Worm (Caenorhabditis elegans) whole organism, L1 larva: ENCODE results near the gene zipt-16.
"Not testable (repeated sequence)": the region's sequence is repeated elsewhere in the genome, so short reads cannot be mapped to it uniquely, and the experiment has no call there.

Experiments
- F16B12.6 ChIP-seq: fragments of 150-350 bp; optimal IDR thresholded peaks from 2 replicates; lab custom pipeline; 2014; ENCODE audit warnings: missing biosample characterization, missing genetic modification characterization
- aly-2 ChIP-seq: fragments of 150-350 bp; optimal IDR thresholded peaks from 2 replicates; lab custom pipeline; 2014; ENCODE audit warnings: missing biosample characterization, missing genetic modification characterization
- ama-1 ChIP-seq: fragments of 150-350 bp; optimal IDR thresholded peaks from 2 replicates; lab custom pipeline; 2014
- ceh-63 ChIP-seq: fragments of 200-800 bp; sonication (Bioruptor generic); optimal IDR thresholded peaks from 2 replicates; lab custom pipeline; 2018; ENCODE audit warnings: mild to moderate bottlenecking, missing genetic modification characterization, missing compliant biosample characterization
- fos-1 ChIP-seq: fragments of 150-350 bp; optimal IDR thresholded peaks from 2 replicates; lab custom pipeline; 2014; ENCODE audit warnings: missing biosample characterization, missing genetic modification characterization
- lin-13 ChIP-seq: fragments of 150-350 bp; optimal IDR thresholded peaks from 2 replicates; lab custom pipeline; 2014; ENCODE audit warnings: missing biosample characterization, missing genetic modification reagents, missing genetic modification characterization
- lin-15B ChIP-seq: fragments of 150-350 bp; sonication (generic microtip); optimal IDR thresholded peaks from 3 replicates; lab custom pipeline; 2014; ENCODE audit warnings: missing biosample characterization, missing genetic modification characterization
- lsy-2 ChIP-seq, 2 experiments: fragments of 150-350 bp; optimal IDR thresholded peaks; 2 replicates each; lab custom pipeline; 2014; ENCODE audit warnings: missing biosample characterization in 2 of 2, missing genetic modification characterization in 2 of 2
- mdl-1 ChIP-seq, 2 experiments: fragments of 150-350 bp; optimal IDR thresholded peaks; 2 replicates each; lab custom pipeline; 2014 to 2017; ENCODE audit warnings: missing biosample characterization in 2 of 2, missing genetic modification characterization in 2 of 2, inconsistent platforms in 1 of 2
- nhr-71 ChIP-seq: sonication (generic microtip); optimal IDR thresholded peaks from 2 replicates; lab custom pipeline; 2016; ENCODE audit warnings: mild to moderate bottlenecking, missing genetic modification characterization, moderate library complexity, missing compliant biosample characterization
- snpc-4 ChIP-seq: fragments of 150-350 bp; optimal IDR thresholded peaks from 2 replicates; lab custom pipeline; 2014; ENCODE audit warnings: missing biosample characterization, missing genetic modification characterization
- sox-4 ChIP-seq: sonication (generic microtip); optimal IDR thresholded peaks from 2 replicates; lab custom pipeline; 2016; ENCODE audit warnings: missing genetic modification characterization, missing compliant biosample characterization
- zag-1 ChIP-seq: fragments of 150-350 bp; optimal IDR thresholded peaks from 2 replicates; lab custom pipeline; 2014; ENCODE audit warnings: missing biosample characterization, missing genetic modification characterization
- ztf-11 ChIP-seq, 2 experiments: sonication (generic microtip); optimal IDR thresholded peaks; 2 replicates each; lab custom pipeline; 2016 to 2017; ENCODE audit warnings: missing genetic modification characterization in 2 of 2, missing biosample characterization in 1 of 2, missing compliant biosample characterization in 1 of 2

- not testable (repeated sequence) for TF ChIP-seq aly-2 (tag; lab: Kevin White, UChicago); snpc-4 (tag; lab: Kevin White, UChicago); ceh-63; ztf-11 (tag; optimal IDR thresholded peaks at IDR 0.05; lab: Kevin White, UChicago); lsy-2 (tag; optimal IDR thresholded peaks at IDR 0.05; lab: Kevin White, UChicago); sox-4 (tag; lab: Kevin White, UChicago); mdl-1 (tag; optimal IDR thresholded peaks at IDR 0.05; lab: Kevin White, UChicago); nhr-71 (tag; lab: Kevin White, UChicago); lin-13 (GFP tag; lab: Kevin White, UChicago); ama-1; zag-1; lin-15B; F16B12.6; fos-1 (tag; lab: Kevin White, UChicago)
These were observed 12.8 kb downstream of the zipt-16 start, which contains the start of gene T11F9.7 for ce11 chrV:11475638-11476037.
